Fruit fly (Drosophila melanogaster) whole organism, embryonic: ENCODE results near the gene Osi19.

Experiments used
- Atf6 ChIP-seq: fragments of 200-800 bp; sonication (Bioruptor generic); IDR thresholded peaks from 2 replicates; pipeline ENCODE4 v1.3.6; 2022; ENCODE audit warnings: missing biosample characterization, missing genetic modification characterization
- Bteb2 ChIP-seq: fragments of 200-800 bp; sonication (Bioruptor generic); optimal IDR thresholded peaks from 2 replicates; lab custom pipeline; 2016; ENCODE audit warnings: missing biosample characterization, missing genetic modification characterization
- C15 ChIP-seq: fragments of 200-800 bp; sonication (Bioruptor generic); IDR thresholded peaks from 3 replicates; pipeline ENCODE4 v1.3.6; 2022; ENCODE audit warnings: missing biosample characterization, missing genetic modification characterization
- CG10565 ChIP-seq: fragments of 200-800 bp; sonication (Bioruptor generic); optimal IDR thresholded peaks from 3 replicates; lab custom pipeline; 2016; ENCODE audit warnings: missing biosample characterization, mild to moderate bottlenecking, missing genetic modification characterization
- CG11504 ChIP-seq: fragments of 200-800 bp; sonication (Bioruptor generic); optimal IDR thresholded peaks from 3 replicates; lab custom pipeline; 2019; ENCODE audit warnings: missing biosample characterization, mild to moderate bottlenecking, missing genetic modification characterization, moderate library complexity
- CG12391 ChIP-seq: fragments of 200-800 bp; sonication (Bioruptor generic); optimal IDR thresholded peaks from 3 replicates; lab custom pipeline; 2018; ENCODE audit warnings: missing biosample characterization, mild to moderate bottlenecking, missing genetic modification characterization, moderate library complexity
- CG12769 ChIP-seq: fragments of 200-800 bp; sonication (Bioruptor generic); optimal IDR thresholded peaks from 2 replicates; lab custom pipeline; 2019; ENCODE audit warnings: missing biosample characterization, mild to moderate bottlenecking, missing genetic modification characterization, moderate library complexity
- CG13424 ChIP-seq: fragments of 200-800 bp; sonication (Bioruptor generic); optimal IDR thresholded peaks from 2 replicates; lab custom pipeline; 2019; ENCODE audit warnings: missing biosample characterization, mild to moderate bottlenecking, missing genetic modification characterization, moderate library complexity
- CG13894 ChIP-seq: fragments of 200-800 bp; sonication (Bioruptor generic); optimal IDR thresholded peaks from 3 replicates; lab custom pipeline; 2018; ENCODE audit warnings: missing biosample characterization, mild to moderate bottlenecking, missing genetic modification characterization, moderate library complexity
- CG18011 ChIP-seq: fragments of 200-800 bp; sonication (Bioruptor generic); optimal IDR thresholded peaks from 2 replicates; lab custom pipeline; 2017; ENCODE audit warnings: missing biosample characterization, missing genetic modification characterization, mild to moderate bottlenecking, moderate library complexity, missing genotype
- CG2199 ChIP-seq: fragments of 200-800 bp; sonication (Bioruptor generic); IDR thresholded peaks from 3 replicates; pipeline ENCODE4 v1.3.6; 2022; ENCODE audit warnings: missing biosample characterization, missing genetic modification characterization
- CG2712 ChIP-seq: fragments of 200-800 bp; optimal IDR thresholded peaks from 3 replicates; lab custom pipeline; 2019; ENCODE audit warnings: missing biosample characterization, mild to moderate bottlenecking, missing genetic modification characterization, moderate library complexity
- CG30403 ChIP-seq: fragments of 200-800 bp; sonication (Bioruptor generic); optimal IDR thresholded peaks from 3 replicates; lab custom pipeline; 2016; ENCODE audit warnings: missing biosample characterization, missing genetic modification characterization
- CG31441 ChIP-seq: fragments of 200-800 bp; sonication (Bioruptor generic); IDR thresholded peaks from 2 replicates; pipeline ENCODE4 v1.3.6; 2022; ENCODE audit warnings: missing biosample characterization, missing genetic modification characterization
- CG32767 ChIP-seq: fragments of 200-800 bp; sonication (Bioruptor generic); IDR thresholded peaks from 2 replicates; pipeline ENCODE4 v1.3.6; 2022; ENCODE audit warnings: missing biosample characterization, missing genetic modification characterization
- CG42726 ChIP-seq: fragments of 200-800 bp; sonication (Bioruptor generic); IDR thresholded peaks from 2 replicates; pipeline ENCODE4 v1.3.6; 2022; ENCODE audit warnings: missing biosample characterization, missing genetic modification characterization; ENCODE audit not compliant: partially characterized antibody
- CG4424 ChIP-seq: fragments of 200-800 bp; sonication (Bioruptor generic); optimal IDR thresholded peaks from 3 replicates; lab custom pipeline; 2016; ENCODE audit warnings: missing biosample characterization, missing genetic modification characterization
- CG6683 ChIP-seq: fragments of 200-800 bp; sonication (Bioruptor generic); optimal IDR thresholded peaks from 2 replicates; lab custom pipeline; 2017; ENCODE audit warnings: missing biosample characterization, mild to moderate bottlenecking, missing genetic modification characterization, missing genetic modification reagents
- CG6791 ChIP-seq: fragments of 200-800 bp; sonication (Bioruptor generic); IDR thresholded peaks from 3 replicates; pipeline ENCODE4 v1.3.6; 2022; ENCODE audit warnings: missing biosample characterization, missing genetic modification characterization; ENCODE audit not compliant: partially characterized antibody
- CG8359 ChIP-seq: fragments of 200-800 bp; sonication (Bioruptor generic); optimal IDR thresholded peaks from 2 replicates; lab custom pipeline; 2017; ENCODE audit warnings: missing biosample characterization, mild to moderate bottlenecking, missing genetic modification characterization, borderline replicate concordance
- Dbx ChIP-seq: fragments of 200-800 bp; sonication (Bioruptor generic); IDR thresholded peaks from 3 replicates; pipeline ENCODE4 v1.3.6; 2022; ENCODE audit warnings: missing biosample characterization, missing genetic modification characterization
- Drgx ChIP-seq: fragments of 200-800 bp; sonication (Bioruptor generic); IDR thresholded peaks from 2 replicates; pipeline ENCODE4 v1.3.6; 2022; ENCODE audit warnings: missing biosample characterization, missing genetic modification characterization
- Fer2 ChIP-seq: fragments of 200-800 bp; sonication (Bioruptor generic); optimal IDR thresholded peaks from 2 replicates; lab custom pipeline; 2018; ENCODE audit warnings: missing biosample characterization, mild to moderate bottlenecking, missing genetic modification characterization, moderate library complexity
- Jarid2 ChIP-seq: fragments of 200-800 bp; sonication (Bioruptor generic); optimal IDR thresholded peaks from 3 replicates; lab custom pipeline; 2017; ENCODE audit warnings: mild to moderate bottlenecking, missing biosample characterization, missing genetic modification reagents, missing genetic modification characterization
- Kr ChIP-seq: fragments of 200-800 bp; sonication (Bioruptor generic); optimal IDR thresholded peaks from 2 replicates; lab custom pipeline; 2017; ENCODE audit warnings: missing biosample characterization, mild to moderate bottlenecking, missing genetic modification characterization
- Med ChIP-seq: fragments of 200-800 bp; sonication (Bioruptor generic); peaks from one replicate; lab custom pipeline; 2016; ENCODE audit warnings: missing biosample characterization, missing genetic modification characterization, mild to moderate bottlenecking, inconsistent platforms, moderate library complexity
- Nf-YC ChIP-seq: fragments of 200-800 bp; optimal IDR thresholded peaks from 3 replicates; lab custom pipeline; 2019; ENCODE audit warnings: missing biosample characterization, mild to moderate bottlenecking, missing genetic modification characterization, moderate library complexity
- Poxn ChIP-seq: fragments of 200-800 bp; sonication (Bioruptor generic); IDR thresholded peaks from 2 replicates; pipeline ENCODE4 v1.3.6; 2022; ENCODE audit warnings: missing biosample characterization, missing genetic modification characterization
- Sox102F ChIP-seq: fragments of 200-800 bp; sonication (Bioruptor generic); optimal IDR thresholded peaks from 2 replicates; lab custom pipeline; 2018; ENCODE audit warnings: missing biosample characterization, mild to moderate bottlenecking, missing genetic modification characterization, moderate library complexity
- Stat92E ChIP-seq, 3 experiments: fragments of >200 bp in 2 of 3; fragments of 200-800 bp in 1 of 3; sonication (Bioruptor generic) in 1 of 3; optimal IDR thresholded peaks; 2 replicates each; lab custom pipeline; 2017 to 2019; ENCODE audit warnings: missing biosample characterization in 3 of 3, missing genetic modification characterization in 3 of 3, mild to moderate bottlenecking in 1 of 3, moderate library complexity in 1 of 3
- Xbp1 ChIP-seq: fragments of 200-800 bp; sonication (Bioruptor generic); optimal IDR thresholded peaks from 3 replicates; lab custom pipeline; 2016; ENCODE audit warnings: missing biosample characterization, mild to moderate bottlenecking, missing genetic modification characterization
- aop ChIP-seq: fragments of 200-800 bp; sonication (Bioruptor generic); IDR thresholded peaks from 2 replicates; pipeline ENCODE4 v1.3.6; 2022; ENCODE audit warnings: missing biosample characterization, missing genetic modification characterization
- cad ChIP-seq: fragments of >200 bp; optimal IDR thresholded peaks from 2 replicates; lab custom pipeline; 2017; ENCODE audit warnings: missing biosample characterization, missing genetic modification characterization
- chn ChIP-seq: fragments of 200-800 bp; sonication (Bioruptor generic); optimal IDR thresholded peaks from 2 replicates; lab custom pipeline; 2016; ENCODE audit warnings: missing biosample characterization, missing genetic modification characterization
- cwo ChIP-seq: fragments of 200-800 bp; sonication (Bioruptor generic); optimal IDR thresholded peaks from 3 replicates; lab custom pipeline; 2017; ENCODE audit warnings: missing biosample characterization, missing genetic modification characterization, mild to moderate bottlenecking, moderate library complexity, missing genetic modification reagents
- dan ChIP-seq: fragments of 200-800 bp; sonication (Bioruptor generic); IDR thresholded peaks from 2 replicates; pipeline ENCODE4 v1.3.6; 2022; ENCODE audit warnings: missing biosample characterization, missing genetic modification characterization
- fru ChIP-seq: fragments of >200 bp; optimal IDR thresholded peaks from 2 replicates; lab custom pipeline; 2017
- ftz-f1 ChIP-seq: fragments of 200-800 bp; sonication (Bioruptor generic); optimal IDR thresholded peaks from 2 replicates; lab custom pipeline; 2016; ENCODE audit warnings: missing biosample characterization, missing genetic modification characterization
- gce ChIP-seq: fragments of 200-800 bp; sonication (Bioruptor generic); IDR thresholded peaks from 3 replicates; pipeline ENCODE4 v1.3.6; 2022; ENCODE audit warnings: missing biosample characterization, missing genetic modification characterization
- grau ChIP-seq: fragments of 200-800 bp; optimal IDR thresholded peaks from 3 replicates; lab custom pipeline; 2019; ENCODE audit warnings: missing biosample characterization, mild to moderate bottlenecking, missing genetic modification characterization, moderate library complexity
- gt ChIP-seq: fragments of 200-800 bp; sonication (Bioruptor generic); IDR thresholded peaks from 2 replicates; pipeline ENCODE4 v1.3.6; 2022; ENCODE audit warnings: missing biosample characterization, missing genetic modification characterization
- mld ChIP-seq: fragments of 200-800 bp; sonication (Bioruptor generic); IDR thresholded peaks from 3 replicates; pipeline ENCODE4 v1.3.6; 2022; ENCODE audit warnings: missing biosample characterization, missing genetic modification characterization; ENCODE audit not compliant: partially characterized antibody
- org-1 ChIP-seq: fragments of 200-800 bp; sonication (Bioruptor generic); optimal IDR thresholded peaks from 2 replicates; lab custom pipeline; 2017; ENCODE audit warnings: missing biosample characterization, missing genetic modification characterization
- rib ChIP-seq: fragments of 200-800 bp; sonication (Bioruptor generic); IDR thresholded peaks from 2 replicates; pipeline ENCODE4 v1.3.6; 2022; ENCODE audit warnings: missing biosample characterization, missing genetic modification characterization
- scrt ChIP-seq: fragments of 200-800 bp; sonication (Bioruptor generic); optimal IDR thresholded peaks from 2 replicates; lab custom pipeline; 2018; ENCODE audit warnings: missing biosample characterization, mild to moderate bottlenecking, missing genetic modification characterization, moderate library complexity
- sima ChIP-seq: fragments of 200-800 bp; sonication (Bioruptor generic); optimal IDR thresholded peaks from 2 replicates; lab custom pipeline; 2016; ENCODE audit warnings: missing biosample characterization, missing genetic modification characterization
- stwl ChIP-seq: fragments of 200-800 bp; sonication (Bioruptor generic); optimal IDR thresholded peaks from 3 replicates; lab custom pipeline; 2018; ENCODE audit warnings: missing biosample characterization, mild to moderate bottlenecking, missing genetic modification characterization, moderate library complexity
- tup ChIP-seq: fragments of 200-800 bp; sonication (Bioruptor generic); optimal IDR thresholded peaks from 2 replicates; lab custom pipeline; 2016; ENCODE audit warnings: missing biosample characterization, mild to moderate bottlenecking, missing genetic modification characterization, moderate library complexity
- vnd ChIP-seq: fragments of 200-800 bp; sonication (Bioruptor generic); IDR thresholded peaks from 3 replicates; pipeline ENCODE4 v1.3.6; 2022; ENCODE audit warnings: missing biosample characterization, missing genetic modification characterization; ENCODE audit not compliant: partially characterized antibody

The Osi19 gene

DNA sequence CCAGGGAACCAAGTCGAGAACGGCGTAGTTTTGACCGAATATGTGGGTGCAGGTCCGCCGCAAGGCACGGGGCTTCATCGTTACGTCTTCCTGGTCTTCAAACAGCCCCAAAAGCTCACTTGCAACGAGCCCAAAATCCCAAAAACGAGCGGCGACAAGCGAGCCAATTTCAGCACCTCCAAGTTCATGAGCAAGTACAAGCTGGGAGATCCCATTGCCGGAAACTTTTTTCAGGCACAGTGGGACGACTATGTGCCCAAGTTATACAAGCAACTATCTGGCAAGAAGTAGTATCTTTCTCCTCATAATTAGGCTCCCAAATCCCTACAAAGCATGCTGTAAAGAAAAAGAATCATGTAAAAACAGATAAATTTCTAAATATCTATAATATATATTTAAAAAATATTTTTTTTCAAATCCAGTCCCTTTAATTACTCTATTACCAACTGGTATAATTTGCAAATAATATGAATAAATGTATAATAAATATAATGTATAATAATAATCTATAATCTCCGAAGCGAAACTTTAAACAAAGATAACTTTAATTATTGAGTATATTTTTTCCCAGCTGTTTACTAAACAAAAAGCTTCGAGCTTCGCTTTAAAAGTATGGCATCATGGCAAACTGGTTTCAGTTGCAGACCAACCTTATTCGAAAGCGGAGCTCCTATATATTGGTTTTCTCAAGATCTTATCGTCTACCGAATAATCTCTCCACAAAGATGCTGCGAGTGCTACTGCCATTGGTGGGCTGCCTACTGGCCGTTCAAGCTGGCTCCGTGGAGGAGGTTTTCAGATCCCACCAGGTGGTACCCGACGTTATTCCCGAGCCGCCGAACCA, 8.5 kb downstream of the Osi19 start, which contains the start of gene CG17919 (continued):
- TF ChIP-seq Sox102F (GFP tag; lab: Kevin White, UChicago) (peak; percentile 6), cad (no peak), Xbp1 (GFP tag; lab: Kevin White, UChicago) (peak; percentile 11), grau (tag; lab: Kevin White, UChicago) (peak; percentile 10), gt (no peak), dan (GFP tag; lab: Robert Waterston, UW) (no peak), vnd (GFP tag; lab: Robert Waterston, UW) (no peak), Stat92E (GFP tag; optimal IDR thresholded peaks at IDR 0.05; lab: Kevin White, UChicago) (no peak), Atf6 (no peak), CG13894 (peak; percentile 7), stwl (tag; lab: Kevin White, UChicago) (no peak), CG31441 (GFP tag; lab: Robert Waterston, UW) (peak; percentile 31; the same call in 1 of the 2 replicates), CG32767 (GFP tag; lab: Robert Waterston, UW) (no peak), CG2712 (tag; lab: Kevin White, UChicago) (peak; percentile 18), org-1 (GFP tag; lab: Kevin White, UChicago) (no peak), Fer2 (tag; lab: Kevin White, UChicago) (no peak), chn (GFP tag; lab: Kevin White, UChicago) (no peak), CG11504 (tag; lab: Kevin White, UChicago) (peak; percentile 38), Drgx (0 out of 2 replicates have a peak, but pooled peaks have one; percentile 9), CG13424 (peak; percentile 20), Jarid2 (GFP tag; lab: Kevin White, UChicago) (peak; percentile 36), CG12769 (tag; lab: Kevin White, UChicago) (peak; percentile 26), tup (no peak), CG4424 (GFP tag; lab: Kevin White, UChicago) (no peak), CG6791 (GFP tag; lab: Robert Waterston, UW) (no peak), CG2199 (GFP tag; lab: Robert Waterston, UW) (no peak), Kr (GFP tag; lab: Kevin White, UChicago) (no peak), CG30403 (peak; percentile 9), scrt (GFP tag; lab: Kevin White, UChicago) (no peak), CG42726 (no peak), cwo (GFP tag; lab: Kevin White, UChicago) (no peak), Dbx (GFP tag; lab: Robert Waterston, UW) (no peak), Bteb2 (GFP tag; lab: Kevin White, UChicago) (no peak), CG10565 (GFP tag; lab: Kevin White, UChicago) (no peak), mld (no peak), aop (GFP tag; lab: Robert Waterston, UW) (no peak), ftz-f1 (GFP tag; lab: Kevin White, UChicago) (no peak), Nf-YC (tag; lab: Kevin White, UChicago) (peak; percentile 15), fru (lab: Kevin White, UChicago) (no peak), C15 (GFP tag; lab: Robert Waterston, UW) (no peak), CG18011 (GFP tag; lab: Kevin White, UChicago) (no peak), CG12391 (tag; lab: Kevin White, UChicago) (peak; percentile 9), rib (GFP tag; lab: Robert Waterston, UW) (no peak), CG8359 (no peak), Med (GFP tag; lab: Kevin White, UChicago) (peak; percentile 48), gce (no peak), CG6683 (GFP tag; lab: Kevin White, UChicago) (no peak), Poxn (GFP tag; lab: Robert Waterston, UW) (no peak), sima (GFP tag; lab: Kevin White, UChicago) (no peak)
